Worm (Caenorhabditis elegans): Measurements from ENCODE around the gene F45E10.2.

F45E10.2 gene

ce11 chrII:11097154-11097887, 42.2 kb upstream of the F45E10.2 start, which contains the start of the genes rpl-36.A and nuo-1 (continued):
- peak in 3 of 6 experiments; percentile 3 to 83 (median 41) for TF ChIP-seq elt-3 (tag; optimal IDR thresholded peaks at IDR 0.05)
- no peak for TF ChIP-seq zag-1 (tag; optimal IDR thresholded peaks at IDR 0.05)
- no peak for TF ChIP-seq ceh-90 (tag; optimal IDR thresholded peaks at IDR 0.05)
- TF ChIP-seq lir-3 (tag; optimal IDR thresholded peaks at IDR 0.05; ENCODE audit: poor library complexity): peak; percentile 51
- no peak for TF ChIP-seq ceh-63 (GFP tag; optimal IDR thresholded peaks at IDR 0.05)
- TF ChIP-seq mab-9 (GFP tag; IDR thresholded peaks at IDR 0.05): no peak
- TF ChIP-seq mdl-1 (tag; optimal IDR thresholded peaks at IDR 0.05): peak in 1 of 2 experiments; percentile 79
- TF ChIP-seq aly-2 (tag; optimal IDR thresholded peaks at IDR 0.05): no peak
- TF ChIP-seq nhr-84 (tag; optimal IDR thresholded peaks at IDR 0.05): no peak
- TF ChIP-seq ceh-8 (GFP tag; optimal IDR thresholded peaks at IDR 0.05): no peak
- peak; percentile 88 for TF ChIP-seq lin-14 (GFP tag; optimal IDR thresholded peaks at IDR 0.05)
- TF ChIP-seq lin-13 (GFP tag; optimal IDR thresholded peaks at IDR 0.05): peak; percentile 79
- peak; percentile 13 for TF ChIP-seq lin-39 (tag; optimal IDR thresholded peaks at IDR 0.05)
- peak; percentile 77 for TF ChIP-seq tbx-2 (tag; optimal IDR thresholded peaks at IDR 0.05)
- no peak for TF ChIP-seq pqm-1 (tag; optimal IDR thresholded peaks at IDR 0.05)
- TF ChIP-seq nhr-11 (tag; optimal IDR thresholded peaks at IDR 0.05): peak; percentile 4
- TF ChIP-seq pag-3 (tag; optimal IDR thresholded peaks at IDR 0.05; ENCODE audit: borderline replicate concordance, insufficient read depth): no peak
- no peak for TF ChIP-seq alr-1 (tag; optimal IDR thresholded peaks at IDR 0.05; ENCODE audit: borderline replicate concordance)
- peak; percentile 3 for TF ChIP-seq ztf-4 (tag; optimal IDR thresholded peaks at IDR 0.05)
- TF ChIP-seq ztf-11 (tag; optimal IDR thresholded peaks at IDR 0.05): peak in 1 of 2 experiments; percentile 25
- TF ChIP-seq ets-5 (GFP tag; IDR thresholded peaks at IDR 0.05): no peak
- TF ChIP-seq C34B4.2 (tag; optimal IDR thresholded peaks at IDR 0.05): no peak
- TF ChIP-seq unc-130 (tag; optimal IDR thresholded peaks at IDR 0.05): peak; percentile 94
- peak; percentile 91 for TF ChIP-seq snu-23 (GFP tag; optimal IDR thresholded peaks at IDR 0.05)
- peak; percentile 96 for TF ChIP-seq C16A3.4 (tag; optimal IDR thresholded peaks at IDR 0.05)

DNA sequence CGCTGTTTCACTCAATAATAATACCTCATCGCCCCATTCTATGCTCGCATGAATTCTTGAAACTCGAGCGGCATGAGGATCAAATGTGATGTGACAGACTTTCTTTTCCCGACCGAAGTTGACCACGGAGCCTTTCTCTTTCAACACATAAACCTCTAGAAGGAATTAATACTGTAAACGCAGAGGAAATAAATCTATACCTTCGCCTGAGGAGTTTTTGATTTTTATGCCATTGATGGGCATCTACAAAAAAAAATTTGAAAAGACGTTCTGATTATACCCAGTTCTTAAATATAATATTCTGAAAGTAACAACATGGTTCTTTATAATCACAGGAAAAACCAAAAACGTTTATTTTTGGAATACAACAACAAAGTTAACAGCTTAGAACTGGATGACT, 41.1 kb upstream of the F45E10.2 start, which contains the start of gene nbs-1:
Gene nbs-1, minus strand, starts transcription at position 246 of the 400 bp plus-strand sequence.
- TF ChIP-seq efl-1 (optimal IDR thresholded peaks at IDR 0.05) (peak in 1 of 2 experiments; percentile 6), efl-1 (GFP tag; optimal IDR thresholded peaks at IDR 0.05 in 1 of 2) (peak in 1 of 2 experiments; percentile 34), nhr-90 (tag; optimal IDR thresholded peaks at IDR 0.05; ENCODE audit: poor library complexity) (peak; percentile 12), mab-9 (GFP tag; IDR thresholded peaks at IDR 0.05) (no peak), ama-1 (optimal IDR thresholded peaks at IDR 0.05) (no peak), nhr-47 (tag; optimal IDR thresholded peaks at IDR 0.05) (peak; percentile 13), swsn-7 (tag; optimal IDR thresholded peaks at IDR 0.05) (no peak), hlh-4 (tag; optimal IDR thresholded peaks at IDR 0.05) (no peak), lsy-2 (tag; optimal IDR thresholded peaks at IDR 0.05) (peak in 1 of 2 experiments; percentile 41), isw-1 (GFP tag; IDR thresholded peaks at IDR 0.05) (no peak), lin-39 (tag; optimal IDR thresholded peaks at IDR 0.05) (no peak), lin-14 (GFP tag; optimal IDR thresholded peaks at IDR 0.05) (no peak), xbp-1 (tag; optimal IDR thresholded peaks at IDR 0.05) (no peak), hpl-2 (GFP tag; optimal IDR thresholded peaks at IDR 0.05) (no peak), lin-15B (tag; optimal IDR thresholded peaks at IDR 0.05) (no peak), nhr-85 (tag) (peak; percentile 63), ceh-8 (GFP tag; optimal IDR thresholded peaks at IDR 0.05) (no peak), Y116A8C.19 (tag; optimal IDR thresholded peaks at IDR 0.05; ENCODE audit: borderline replicate concordance) (no peak), zag-1 (tag; optimal IDR thresholded peaks at IDR 0.05) (no peak), fkh-10 (GFP tag; optimal IDR thresholded peaks at IDR 0.05) (no peak), elt-2 (tag; optimal IDR thresholded peaks at IDR 0.05) (no peak), nhr-77 (tag; optimal IDR thresholded peaks at IDR 0.05) (peak; percentile 7), rnt-1 (tag; optimal IDR thresholded peaks at IDR 0.05) (no peak), alr-1 (tag; optimal IDR thresholded peaks at IDR 0.05; ENCODE audit: borderline replicate concordance) (no peak)
